Worm (Caenorhabditis elegans) whole organism, young adult: ENCODE measurements around the gene F35F10.7.

ENCODE experiments used
- C06A6.2 ChIP-seq: fragments of 200-800 bp; sonication (Bioruptor generic); conservative IDR thresholded peaks from 2 replicates; pipeline ENCODE4 v1.3.6; 2022; ENCODE audit warnings: missing genetic modification characterization, missing compliant biosample characterization
- D2030.7 ChIP-seq: fragments of 200-800 bp; sonication (Bioruptor generic); IDR thresholded peaks from 2 replicates; pipeline ENCODE4 v1.3.6; 2022; ENCODE audit warnings: missing genetic modification reagents, missing genetic modification characterization, missing compliant biosample characterization
- F22D6.2 ChIP-seq: sonication (generic microtip); optimal IDR thresholded peaks from 2 replicates; lab custom pipeline; 2016; ENCODE audit warnings: mild to moderate bottlenecking, missing genetic modification characterization, missing compliant biosample characterization
- F23B12.7 ChIP-seq: sonication (generic microtip); optimal IDR thresholded peaks from 2 replicates; lab custom pipeline; 2017; ENCODE audit warnings: missing genetic modification characterization, mild to moderate bottlenecking, missing compliant biosample characterization, antibody characterized with exemption, moderate library complexity; ENCODE audit not compliant: insufficient read depth
- F37B4.10 ChIP-seq: fragments of 200-800 bp; sonication (Bioruptor generic); IDR thresholded peaks from 2 replicates; pipeline ENCODE4 v1.3.6; 2022; ENCODE audit warnings: missing genetic modification characterization, missing compliant biosample characterization
- F49E8.2 ChIP-seq: sonication (generic microtip); optimal IDR thresholded peaks from 3 replicates; lab custom pipeline; 2017; ENCODE audit warnings: missing genetic modification characterization, mild to moderate bottlenecking, missing compliant biosample characterization, antibody characterized with exemption, moderate library complexity; ENCODE audit not compliant: insufficient read depth
- Y67H2A.10 ChIP-seq: fragments of 200-800 bp; sonication (Bioruptor generic); conservative IDR thresholded peaks from 2 replicates; pipeline ENCODE4 v1.3.6; 2022; ENCODE audit warnings: missing genetic modification reagents, missing genetic modification characterization, missing compliant biosample characterization
- aptf-3 ChIP-seq: fragments of 200-800 bp; sonication (Bioruptor generic); IDR thresholded peaks from 2 replicates; pipeline ENCODE4 v1.3.6; 2022; ENCODE audit warnings: missing genetic modification characterization, missing compliant biosample characterization
- athp-1 ChIP-seq: sonication (generic microtip); optimal IDR thresholded peaks from 2 replicates; lab custom pipeline; 2017; ENCODE audit warnings: mild to moderate bottlenecking, missing genetic modification characterization, missing compliant biosample characterization
- attf-3 ChIP-seq: fragments of 200-800 bp; sonication (Bioruptor generic); conservative IDR thresholded peaks from 2 replicates; pipeline ENCODE4 v1.3.6; 2022; ENCODE audit warnings: missing genetic modification reagents, missing genetic modification characterization, missing compliant biosample characterization
- bed-1 ChIP-seq: fragments of 200-800 bp; sonication (Bioruptor generic); IDR thresholded peaks from 2 replicates; pipeline ENCODE4 v1.3.6; 2022; ENCODE audit warnings: missing genetic modification reagents, missing genetic modification characterization, missing compliant biosample characterization
- bed-2 ChIP-seq: fragments of 200-800 bp; sonication (Bioruptor generic); IDR thresholded peaks from 2 replicates; pipeline ENCODE4 v1.3.6; 2022; ENCODE audit warnings: missing genetic modification reagents, missing genetic modification characterization, missing compliant biosample characterization
- ceh-27 ChIP-seq: fragments of 200-800 bp; sonication (Bioruptor generic); optimal IDR thresholded peaks from 2 replicates; lab custom pipeline; 2018; ENCODE audit warnings: mild to moderate bottlenecking, missing genetic modification characterization, moderate library complexity, missing compliant biosample characterization
- ceh-40 ChIP-seq: fragments of 200-800 bp; sonication (Bioruptor generic); IDR thresholded peaks from 2 replicates; pipeline ENCODE4 v1.3.6; 2022; ENCODE audit warnings: missing genetic modification characterization, missing compliant biosample characterization
- dox-1 ChIP-seq: fragments of 200-800 bp; sonication (Bioruptor generic); IDR thresholded peaks from 2 replicates; pipeline ENCODE4 v1.3.6; 2022; ENCODE audit warnings: missing genetic modification reagents, missing genetic modification characterization, missing compliant biosample characterization
- egl-18 ChIP-seq: fragments of 200-800 bp; sonication (Bioruptor generic); IDR thresholded peaks from 2 replicates; pipeline ENCODE4 v1.3.6; 2022; ENCODE audit warnings: missing genetic modification reagents, missing genetic modification characterization, missing compliant biosample characterization
- egl-44 ChIP-seq: fragments of 200-800 bp; sonication (Bioruptor generic); IDR thresholded peaks from 2 replicates; pipeline ENCODE4 v1.3.6; 2022; ENCODE audit warnings: missing genetic modification reagents, missing genetic modification characterization, missing compliant biosample characterization
- egrh-3 ChIP-seq: fragments of 200-800 bp; sonication (Bioruptor generic); IDR thresholded peaks from 2 replicates; pipeline ENCODE4 v1.3.6; 2022; ENCODE audit warnings: missing genetic modification reagents, missing genetic modification characterization, missing compliant biosample characterization
- ets-4 ChIP-seq: fragments of 200-800 bp; sonication (Bioruptor generic); optimal IDR thresholded peaks from 2 replicates; lab custom pipeline; 2018; ENCODE audit warnings: mild to moderate bottlenecking, missing genetic modification characterization, missing compliant biosample characterization
- fkh-3 ChIP-seq: sonication (generic microtip); optimal IDR thresholded peaks from 2 replicates; lab custom pipeline; 2016; ENCODE audit warnings: mild to moderate bottlenecking, missing genetic modification characterization, missing compliant biosample characterization
- him-1 ChIP-seq: sonication (generic microtip); optimal IDR thresholded peaks from 2 replicates; lab custom pipeline; 2016; ENCODE audit warnings: missing genotype, missing genetic modification reagents, missing genetic modification characterization, missing compliant biosample characterization
- hmg-1.2 ChIP-seq: fragments of 200-800 bp; sonication (Bioruptor generic); IDR thresholded peaks from 2 replicates; pipeline ENCODE4 v1.3.6; 2022; ENCODE audit warnings: missing genetic modification reagents, missing genetic modification characterization, missing compliant biosample characterization
- lag-1 ChIP-seq: fragments of 200-800 bp; sonication (Bioruptor generic); IDR thresholded peaks from 2 replicates; pipeline ENCODE4 v1.3.6; 2022; ENCODE audit warnings: missing genetic modification reagents, missing genetic modification characterization, missing compliant biosample characterization
- let-526 ChIP-seq: fragments of 200-800 bp; sonication (Bioruptor generic); IDR thresholded peaks from 2 replicates; pipeline ENCODE4 v1.3.6; 2022; ENCODE audit warnings: missing genetic modification reagents, missing genetic modification characterization, missing compliant biosample characterization
- madf-3 ChIP-seq: fragments of 200-800 bp; sonication (Bioruptor generic); IDR thresholded peaks from 2 replicates; pipeline ENCODE4 v1.3.6; 2022; ENCODE audit warnings: missing genetic modification reagents, missing genetic modification characterization, missing compliant biosample characterization
- mcd-1 ChIP-seq: fragments of 200-800 bp; sonication (Bioruptor generic); IDR thresholded peaks from 2 replicates; pipeline ENCODE4 v1.3.6; 2022; ENCODE audit warnings: missing genetic modification reagents, missing genetic modification characterization, missing compliant biosample characterization
- mxl-1 ChIP-seq: sonication (generic microtip); optimal IDR thresholded peaks from 2 replicates; lab custom pipeline; 2016; ENCODE audit warnings: missing genetic modification characterization, missing compliant biosample characterization
- nhr-179 ChIP-seq: sonication (generic microtip); optimal IDR thresholded peaks from 2 replicates; lab custom pipeline; 2016; ENCODE audit warnings: mild to moderate bottlenecking, missing genetic modification characterization, missing compliant biosample characterization
- nhr-80 ChIP-seq: sonication (generic microtip); optimal IDR thresholded peaks from 2 replicates; lab custom pipeline; 2016; ENCODE audit warnings: missing genetic modification characterization, missing compliant biosample characterization
- pha-4 ChIP-seq: fragments of 150-350 bp; sonication (generic microtip); optimal IDR thresholded peaks from 2 replicates; lab custom pipeline; 2014; ENCODE audit warnings: missing biosample characterization, missing genetic modification reagents, missing genetic modification characterization
- repo-1 ChIP-seq: sonication (generic microtip); optimal IDR thresholded peaks from 2 replicates; lab custom pipeline; 2017; ENCODE audit warnings: mild to moderate bottlenecking, missing genetic modification characterization, missing compliant biosample characterization
- sptf-2 ChIP-seq: fragments of 200-800 bp; sonication (Bioruptor generic); optimal IDR thresholded peaks from 2 replicates; lab custom pipeline; 2018; ENCODE audit warnings: mild to moderate bottlenecking, missing genetic modification characterization, missing compliant biosample characterization
- tbp1 ChIP-seq: fragments of 200-800 bp; sonication (Bioruptor generic); optimal IDR thresholded peaks from 2 replicates; lab custom pipeline; 2018; ENCODE audit warnings: mild to moderate bottlenecking, missing genetic modification characterization, missing compliant biosample characterization
- tlf-1 ChIP-seq: fragments of 200-800 bp; sonication (Bioruptor generic); optimal IDR thresholded peaks from 2 replicates; lab custom pipeline; 2018; ENCODE audit warnings: mild to moderate bottlenecking, missing genetic modification characterization, missing compliant biosample characterization
- unc-62 ChIP-seq: fragments of 150-350 bp; optimal IDR thresholded peaks from 2 replicates; lab custom pipeline; 2014; ENCODE audit warnings: missing biosample characterization, missing genetic modification reagents, missing genetic modification characterization
- zfh-2 ChIP-seq: fragments of 200-800 bp; sonication (Bioruptor generic); conservative IDR thresholded peaks from 2 replicates; pipeline ENCODE4 v1.3.6; 2022; ENCODE audit warnings: missing genetic modification reagents, missing genetic modification characterization, missing compliant biosample characterization
- zim-3 ChIP-seq: sonication (generic microtip); optimal IDR thresholded peaks from 2 replicates; lab custom pipeline; 2017; ENCODE audit warnings: mild to moderate bottlenecking, missing genetic modification characterization, moderate library complexity, missing compliant biosample characterization
- ztf-18 ChIP-seq: sonication (generic microtip); optimal IDR thresholded peaks from 2 replicates; lab custom pipeline; 2016; ENCODE audit warnings: missing genotype, mild to moderate bottlenecking, missing genetic modification characterization, missing compliant biosample characterization
- ztf-26 ChIP-seq: sonication (generic microtip); optimal IDR thresholded peaks from 2 replicates; lab custom pipeline; 2017; ENCODE audit warnings: missing genetic modification characterization, missing compliant biosample characterization
- ztf-28 ChIP-seq: fragments of 200-800 bp; sonication (Bioruptor generic); IDR thresholded peaks from 2 replicates; pipeline ENCODE4 v1.3.6; 2022; ENCODE audit warnings: missing genetic modification reagents, missing genetic modification characterization, missing compliant biosample characterization
- ztf-6 ChIP-seq: fragments of 200-800 bp; sonication (Bioruptor generic); IDR thresholded peaks from 2 replicates; pipeline ENCODE4 v1.3.6; 2022; ENCODE audit warnings: missing genetic modification reagents, missing genetic modification characterization, missing compliant biosample characterization

F35F10.7 gene

DNA sequence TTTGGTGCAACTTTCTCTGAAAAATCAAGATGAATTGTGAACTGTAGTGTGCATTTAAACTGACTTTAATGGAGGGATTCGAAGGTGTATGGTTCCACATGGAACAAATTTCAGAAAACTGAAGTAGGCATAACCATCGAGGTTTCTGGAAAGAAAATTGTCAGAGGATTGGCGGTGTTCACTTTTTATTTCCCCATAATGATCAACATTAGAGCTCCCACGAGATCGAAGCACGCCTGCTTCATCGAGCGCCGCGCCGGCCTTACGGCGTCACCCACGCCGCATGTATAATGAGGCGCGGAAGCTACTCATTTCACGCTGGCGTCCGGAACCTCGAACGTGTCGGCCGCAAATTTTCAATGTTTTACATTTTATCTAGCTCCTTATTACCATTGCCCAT is 904 bp upstream of the F35F10.7 start:
- peak; percentile 52; the same call in 1 of the 2 replicates for TF ChIP-seq egl-18 (GFP tag; lab: Robert Waterston, UW)
- TF ChIP-seq bed-1 (GFP tag; lab: Robert Waterston, UW) = peak; percentile 76; the same call in 1 of the 2 replicates
- no peak for TF ChIP-seq ztf-18 (tag; lab: Kevin White, UChicago)

DNA sequence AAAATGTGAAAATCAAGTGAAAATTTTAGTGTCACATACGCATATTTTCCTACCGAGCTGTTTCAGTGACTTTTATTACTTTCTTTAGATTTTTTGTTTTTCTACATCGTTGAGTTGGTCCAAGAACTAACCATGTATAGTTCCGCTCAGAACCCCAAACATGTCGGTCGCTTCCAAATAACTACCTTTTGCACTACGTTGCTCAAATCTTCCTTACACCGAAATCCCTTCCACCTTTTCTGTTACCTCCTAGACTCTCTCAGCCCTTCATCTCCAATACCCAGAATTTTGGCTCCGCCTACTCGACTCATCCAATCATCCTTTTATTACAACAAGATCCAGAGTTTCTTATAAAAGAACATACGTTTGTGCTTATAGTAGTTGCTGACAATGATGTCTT is 2.6 kb downstream of the F35F10.7 start, which contains the start of gene F35F10.5:
F35F10.5 (plus strand) TSS at position 301 of the 400 bp plus-strand sequence.
- no peak for TF ChIP-seq ztf-26 (tag; lab: Kevin White, UChicago)
- no peak for TF ChIP-seq ztf-28 (GFP tag; lab: Robert Waterston, UW)
- TF ChIP-seq ets-4 (GFP tag; lab: Kevin White, UChicago) = no peak
- TF ChIP-seq mxl-1 (tag; lab: Kevin White, UChicago) = no peak
- no peak for TF ChIP-seq dox-1 (GFP tag; lab: Robert Waterston, UW)
- no peak for TF ChIP-seq Y67H2A.10 (GFP tag; lab: Robert Waterston, UW)
- TF ChIP-seq tbp1 (GFP tag; lab: Kevin White, UChicago) = no peak
- TF ChIP-seq, all 124 proteins: peak for 0

DNA sequence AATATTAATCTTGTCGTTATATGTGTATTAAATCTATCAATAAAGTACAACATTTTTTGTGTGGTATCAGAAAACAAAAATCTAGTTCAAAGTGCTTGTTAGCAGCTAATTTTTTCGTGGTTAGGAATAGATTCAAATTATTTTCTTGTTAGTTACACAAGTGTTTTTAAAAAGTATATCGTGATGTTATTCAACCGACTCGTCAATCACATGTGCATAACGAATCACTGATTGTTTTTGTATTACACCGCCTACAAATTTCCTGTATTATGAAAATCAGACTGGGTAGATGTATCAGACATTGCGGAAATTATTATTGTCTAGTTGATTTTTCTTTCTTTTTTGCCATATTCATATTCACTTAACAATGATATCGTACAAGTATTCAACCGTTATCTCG is 4.3 kb downstream of the F35F10.7 start, which contains the start of gene str-64:
str-64 (plus strand) TSS at position 301 of the 400 bp plus-strand sequence.
- TF ChIP-seq egl-18 (GFP tag; lab: Robert Waterston, UW) (no peak), F37B4.10 (GFP tag; lab: Robert Waterston, UW) (no peak), F22D6.2 (tag; lab: Kevin White, UChicago) (no peak), bed-2 (no peak), hmg-1.2 (GFP tag; lab: Robert Waterston, UW) (no peak), pha-4 (tag; lab: Kevin White, UChicago) (no peak), egrh-3 (no peak), zfh-2 (GFP tag; lab: Robert Waterston, UW) (no peak), egl-44 (no peak), fkh-3 (tag; lab: Kevin White, UChicago) (no peak), unc-62 (GFP tag; lab: Kevin White, UChicago) (no peak), zim-3 (tag; lab: Kevin White, UChicago) (no peak), C06A6.2 (GFP tag; lab: Robert Waterston, UW) (no peak), athp-1 (no peak), attf-3 (no peak)

DNA sequence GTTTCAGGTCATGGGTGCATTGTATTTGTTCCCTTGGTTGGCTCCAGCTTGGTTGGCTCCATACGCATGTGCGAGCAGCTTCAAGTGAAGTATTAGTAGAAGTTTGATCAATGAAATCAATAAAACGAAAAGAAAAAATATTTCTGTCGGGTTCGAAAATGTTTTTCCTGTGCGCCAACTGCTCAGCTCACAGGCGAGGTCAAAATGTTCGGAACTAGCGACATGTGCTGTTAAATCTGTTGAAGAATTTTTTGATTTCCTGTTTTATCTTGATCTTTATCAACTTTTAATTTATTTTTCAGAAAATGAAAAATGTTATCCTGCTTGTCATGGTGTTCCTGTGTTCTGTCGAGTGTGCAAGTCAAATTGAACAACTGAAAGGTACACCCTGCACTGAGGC is 5.7 kb downstream of the F35F10.7 start, which contains the start of gene T28A11.25:
T28A11.25 (plus strand) TSS at position 301 of the 400 bp plus-strand sequence.
- TF ChIP-seq zim-3 (tag; lab: Kevin White, UChicago) (no peak), ceh-27 (GFP tag; lab: Kevin White, UChicago) (no peak), madf-3 (0 out of 2 replicates have a peak, but pooled peaks have one; percentile 28), him-1 (tag; lab: Kevin White, UChicago) (no peak), mcd-1 (no peak)

DNA sequence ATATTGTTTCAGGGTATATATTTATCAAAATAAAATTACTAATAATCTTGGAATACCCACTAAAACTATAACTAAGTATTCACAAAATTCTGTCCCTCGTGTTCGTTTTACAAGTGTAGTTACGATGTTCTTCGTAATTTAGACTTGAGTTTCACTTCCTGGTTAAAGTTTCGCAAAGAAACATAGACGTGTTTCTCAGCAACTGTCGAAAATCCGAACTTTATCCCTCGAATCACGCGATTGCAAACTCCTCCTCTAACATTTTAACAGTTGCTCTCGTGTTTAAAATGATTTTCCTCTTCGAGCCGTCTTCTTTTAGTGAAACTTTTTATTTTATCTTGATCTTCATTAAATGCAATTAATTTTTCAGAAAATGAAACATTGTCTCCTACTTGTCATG is 7.2 kb downstream of the F35F10.7 start, which contains the start of gene T28A11.2:
T28A11.2 (plus strand) TSS at position 371 of the 400 bp plus-strand sequence.
- TF ChIP-seq tlf-1 (no peak), ceh-40 (no peak), ztf-6 (GFP tag; lab: Robert Waterston, UW) (no peak)

DNA sequence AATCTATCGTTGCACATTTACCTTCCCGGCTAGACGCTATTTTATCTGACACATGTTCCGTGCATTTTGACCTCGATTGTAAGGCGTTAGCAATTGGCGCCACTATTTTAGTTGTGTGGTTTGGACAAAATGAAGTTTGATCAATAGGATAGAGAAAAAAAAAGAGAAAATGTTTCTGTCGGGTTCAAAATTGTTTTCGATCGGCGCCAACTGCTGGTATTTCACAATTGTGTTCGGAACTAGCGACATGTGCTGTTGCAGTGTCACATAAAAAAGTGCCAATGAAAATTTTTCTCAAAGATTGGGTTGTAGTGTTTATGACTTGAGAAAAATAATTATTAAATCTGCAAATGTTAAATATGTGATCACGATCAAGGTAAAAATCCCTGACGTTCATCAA is 8.1 kb downstream of the F35F10.7 start:
- TF ChIP-seq zim-3 (tag; lab: Kevin White, UChicago) = no peak
- no peak for TF ChIP-seq ztf-28 (GFP tag; lab: Robert Waterston, UW)
- no peak for TF ChIP-seq F49E8.2
- TF ChIP-seq repo-1 (tag; lab: Kevin White, UChicago) = no peak
- no peak for TF ChIP-seq lag-1
- TF ChIP-seq ets-4 (GFP tag; lab: Kevin White, UChicago) = no peak
- no peak for TF ChIP-seq attf-3
- TF ChIP-seq aptf-3 (GFP tag; lab: Robert Waterston, UW) = no peak
- TF ChIP-seq egl-44 = no peak
- no peak for TF ChIP-seq F23B12.7 (tag; lab: Kevin White, UChicago)
- TF ChIP-seq nhr-80 = no peak
- no peak for TF ChIP-seq hmg-1.2 (GFP tag; lab: Robert Waterston, UW)
- TF ChIP-seq D2030.7 = no peak
- no peak for TF ChIP-seq sptf-2 (GFP tag; lab: Kevin White, UChicago)
- TF ChIP-seq bed-2 = no peak
- TF ChIP-seq nhr-179 = no peak
- TF ChIP-seq let-526 (GFP tag; lab: Robert Waterston, UW) = no peak
